Worm (Caenorhabditis elegans): ENCODE results near the gene F41E6.5.

DNA sequence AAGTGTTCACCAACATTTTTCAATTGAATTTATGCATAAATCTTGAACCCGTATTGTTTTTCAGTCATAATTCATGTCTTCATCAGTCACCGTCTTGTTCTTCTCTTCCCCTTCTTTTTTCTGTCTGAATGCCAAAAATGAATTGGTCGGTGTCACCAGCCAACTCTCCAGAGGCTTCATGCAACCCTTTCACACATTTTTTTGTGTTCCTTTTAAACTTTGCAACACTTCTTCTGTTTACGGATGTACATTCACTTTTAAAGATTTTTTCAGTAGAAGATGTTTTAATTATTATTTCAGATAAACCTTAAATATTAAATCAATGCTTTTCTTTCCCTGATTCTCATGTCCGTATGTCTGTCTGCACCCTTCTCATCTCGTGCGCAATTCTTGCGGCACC, 42.4 kb upstream of the F41E6.5 start, which contains the start of gene acr-16:
- TF ChIP-seq pqm-1 (tag; optimal IDR thresholded peaks at IDR 0.05) (no peak), ceh-9 (tag; optimal IDR thresholded peaks at IDR 0.05) (no peak), ceh-22 (tag; optimal IDR thresholded peaks at IDR 0.05) (no peak), sox-4 (tag; optimal IDR thresholded peaks at IDR 0.05) (no peak), dmd-4 (tag; optimal IDR thresholded peaks at IDR 0.05; ENCODE audit: borderline replicate concordance) (no peak), eyg-1 (tag; optimal IDR thresholded peaks at IDR 0.05) (no peak), tbx-2 (tag; optimal IDR thresholded peaks at IDR 0.05) (no peak), unc-55 (GFP tag; optimal IDR thresholded peaks at IDR 0.05) (no peak), C38D4.7 (GFP tag; optimal IDR thresholded peaks at IDR 0.05) (no peak), unc-86 (tag; optimal IDR thresholded peaks at IDR 0.05) (no peak), ets-4 (tag; optimal IDR thresholded peaks at IDR 0.05) (no peak)

All from whole organism, late embryonic.